Fruit fly (Drosophila melanogaster): ENCODE results near the gene CG32119.

DNA sequence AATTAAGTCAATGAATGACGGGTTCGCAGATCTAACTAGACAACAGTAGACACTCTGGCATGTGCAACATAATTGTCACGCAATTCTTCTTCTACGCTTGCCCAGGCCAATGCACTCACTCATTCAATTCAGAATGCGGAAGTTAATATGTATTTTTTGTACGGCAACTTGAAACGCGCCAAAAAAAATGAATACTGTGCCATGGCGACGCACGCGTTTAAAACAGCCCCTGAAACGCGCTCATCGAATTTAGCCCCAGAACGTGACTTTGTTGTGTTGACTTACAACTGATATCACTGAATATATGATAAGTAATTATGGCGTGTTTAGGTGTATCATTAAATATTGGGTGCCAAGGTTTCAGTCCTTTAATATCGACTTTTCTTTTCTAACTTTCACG, 17.6 kb upstream of the CG32119 start:
- no peak for TF ChIP-seq svp (GFP tag)
- no peak for TF ChIP-seq Eip93F (GFP tag; optimal IDR thresholded peaks at IDR 0.05)
- no peak for TF ChIP-seq net (GFP tag; optimal IDR thresholded peaks at IDR 0.05)
